Worm (Caenorhabditis elegans) whole organism, L2 larva: ENCODE results near the gene srr-7.

ENCODE experiments used
- dmd-4 ChIP-seq: sonication (generic microtip); optimal IDR thresholded peaks from 2 replicates; lab custom pipeline; 2017; ENCODE audit warnings: missing biosample characterization, missing genetic modification characterization
- egl-27 ChIP-seq: sonication (generic microtip); optimal IDR thresholded peaks from 3 replicates; lab custom pipeline; 2017; ENCODE audit warnings: missing biosample characterization, missing genetic modification reagents, missing genetic modification characterization
- elt-3 ChIP-seq: sonication (generic microtip); optimal IDR thresholded peaks from 2 replicates; lab custom pipeline; 2017; ENCODE audit warnings: missing biosample characterization, missing genetic modification characterization
- lsy-2 ChIP-seq, 2 experiments: fragments of 150-350 bp in 1 of 2; sonication (generic microtip) in 1 of 2; optimal IDR thresholded peaks; 2 replicates each; lab custom pipeline; 2014 to 2017; ENCODE audit warnings: missing biosample characterization in 2 of 2, missing genetic modification characterization in 2 of 2
- mab-5 ChIP-seq: fragments of 150-350 bp; optimal IDR thresholded peaks from 2 replicates; lab custom pipeline; 2014; ENCODE audit warnings: missing biosample characterization, missing genetic modification characterization
- mdl-1 ChIP-seq, 2 experiments: fragments of 150-350 bp in 1 of 2; sonication (generic microtip) in 1 of 2; optimal IDR thresholded peaks; 2 replicates each; lab custom pipeline; 2017; ENCODE audit warnings: missing biosample characterization in 2 of 2, missing genetic modification characterization in 2 of 2
- nhr-12 ChIP-seq: fragments of 150-350 bp; optimal IDR thresholded peaks from 2 replicates; lab custom pipeline; 2014; ENCODE audit warnings: missing biosample characterization, missing genetic modification characterization
- nhr-237 ChIP-seq: fragments of 150-350 bp; optimal IDR thresholded peaks from 2 replicates; lab custom pipeline; 2014; ENCODE audit warnings: missing biosample characterization, missing genetic modification characterization
- nhr-77 ChIP-seq: fragments of 150-350 bp; optimal IDR thresholded peaks from 2 replicates; lab custom pipeline; 2014; ENCODE audit warnings: missing biosample characterization, missing genetic modification characterization
- sem-4 ChIP-seq: fragments of 150-350 bp; optimal IDR thresholded peaks from 2 replicates; lab custom pipeline; 2014; ENCODE audit warnings: missing biosample characterization, missing genetic modification reagents, missing genetic modification characterization
- sma-9 ChIP-seq, 2 experiments: fragments of 150-350 bp in 1 of 2; sonication (generic microtip) in 1 of 2; optimal IDR thresholded peaks; 2 replicates each; lab custom pipeline; 2014 to 2016; ENCODE audit warnings: missing genetic modification characterization in 2 of 2, mild to moderate bottlenecking in 1 of 2, missing biosample characterization in 1 of 2, missing compliant biosample characterization in 1 of 2, missing genetic modification reagents in 1 of 2, moderate library complexity in 1 of 2
- snpc-4 ChIP-seq: fragments of 150-350 bp; optimal IDR thresholded peaks from 2 replicates; lab custom pipeline; 2014; ENCODE audit warnings: missing biosample characterization, missing genetic modification characterization
- unc-39 ChIP-seq: fragments of 150-350 bp; optimal IDR thresholded peaks from 2 replicates; lab custom pipeline; 2014; ENCODE audit warnings: missing biosample characterization, missing genetic modification characterization
- unc-55 ChIP-seq: fragments of 150-350 bp; sonication (generic microtip); optimal IDR thresholded peaks from 3 replicates; lab custom pipeline; 2014; ENCODE audit warnings: missing biosample characterization, missing genetic modification reagents, missing genetic modification characterization

ce11 chrV:15133812-15134211, 5.8 kb downstream of the srr-7 start:
- TF ChIP-seq unc-39 (no peak), lsy-2 (tag; optimal IDR thresholded peaks at IDR 0.05; lab: Kevin White, UChicago) (no peak), nhr-237 (tag; lab: Kevin White, UChicago) (no peak), mab-5 (tag; lab: Kevin White, UChicago) (no peak), mdl-1 (tag; optimal IDR thresholded peaks at IDR 0.05; lab: Kevin White, UChicago) (no peak), egl-27 (tag; lab: Kevin White, UChicago) (no peak), nhr-12 (no peak), dmd-4 (tag; lab: Kevin White, UChicago) (no peak), elt-3 (tag; lab: Kevin White, UChicago) (no peak), snpc-4 (tag; lab: Kevin White, UChicago) (no peak), unc-55 (no peak), sma-9 (GFP tag; optimal IDR thresholded peaks at IDR 0.05; lab: Kevin White, UChicago) (no peak), sma-9 (tag; optimal IDR thresholded peaks at IDR 0.05; lab: Kevin White, UChicago) (no peak), nhr-77 (no peak), sem-4 (no peak)
